Worm (Caenorhabditis elegans) whole organism, L2 larva: Measurements from ENCODE around the gene str-31.

Experiments
- C34F6.9 ChIP-seq: fragments of 150-350 bp; optimal IDR thresholded peaks from 2 replicates; lab custom pipeline; 2014; ENCODE audit warnings: missing biosample characterization, missing genetic modification characterization
- R02D3.7 ChIP-seq: fragments of 150-350 bp; optimal IDR thresholded peaks from 2 replicates; lab custom pipeline; 2014; ENCODE audit warnings: missing biosample characterization, missing genetic modification characterization
- Y55F3AM.14 ChIP-seq: fragments of 200-800 bp; sonication (Bioruptor generic); optimal IDR thresholded peaks from 2 replicates; lab custom pipeline; 2018; ENCODE audit warnings: mild to moderate bottlenecking, missing genetic modification characterization, missing compliant biosample characterization
- aly-2 ChIP-seq: fragments of 150-350 bp; optimal IDR thresholded peaks from 2 replicates; lab custom pipeline; 2014; ENCODE audit warnings: missing biosample characterization, missing genetic modification characterization
- ama-1 ChIP-seq: fragments of 150-350 bp; optimal IDR thresholded peaks from 2 replicates; lab custom pipeline; 2018; ENCODE audit warnings: inconsistent platforms
- blmp-1 ChIP-seq: sonication (generic microtip); optimal IDR thresholded peaks from 2 replicates; lab custom pipeline; 2017; ENCODE audit warnings: missing genetic modification characterization, mild to moderate bottlenecking, missing compliant biosample characterization, antibody characterized with exemption, moderate library complexity; ENCODE audit not compliant: insufficient read depth
- ceh-16 ChIP-seq: fragments of 150-350 bp; optimal IDR thresholded peaks from 2 replicates; lab custom pipeline; 2014; ENCODE audit warnings: missing biosample characterization, missing genetic modification characterization
- ceh-82 ChIP-seq: fragments of 150-350 bp; optimal IDR thresholded peaks from 2 replicates; lab custom pipeline; 2014; ENCODE audit warnings: missing biosample characterization, missing genetic modification characterization
- crh-2 ChIP-seq: sonication (generic microtip); optimal IDR thresholded peaks from 2 replicates; lab custom pipeline; 2017; ENCODE audit warnings: missing biosample characterization, missing genetic modification characterization
- egl-27 ChIP-seq: sonication (generic microtip); optimal IDR thresholded peaks from 3 replicates; lab custom pipeline; 2017; ENCODE audit warnings: missing biosample characterization, missing genetic modification reagents, missing genetic modification characterization
- elt-3 ChIP-seq: sonication (generic microtip); optimal IDR thresholded peaks from 2 replicates; lab custom pipeline; 2017; ENCODE audit warnings: missing biosample characterization, missing genetic modification characterization
- gmeb-1 ChIP-seq: fragments of 150-350 bp; optimal IDR thresholded peaks from 2 replicates; lab custom pipeline; 2014; ENCODE audit warnings: missing biosample characterization, missing genetic modification characterization
- lin-11 ChIP-seq: fragments of 150-350 bp; sonication (generic microtip); optimal IDR thresholded peaks from 2 replicates; lab custom pipeline; 2014; ENCODE audit warnings: missing biosample characterization, missing genetic modification characterization, inconsistent platforms, mixed read lengths
- lin-13 ChIP-seq: fragments of 150-350 bp; optimal IDR thresholded peaks from 2 replicates; lab custom pipeline; 2014; ENCODE audit warnings: missing biosample characterization, missing genetic modification reagents, missing genetic modification characterization
- lin-39 ChIP-seq: fragments of 150-350 bp; optimal IDR thresholded peaks from 2 replicates; lab custom pipeline; 2014; ENCODE audit warnings: missing biosample characterization, missing genetic modification reagents, missing genetic modification characterization
- mab-5 ChIP-seq: fragments of 150-350 bp; optimal IDR thresholded peaks from 2 replicates; lab custom pipeline; 2014; ENCODE audit warnings: missing biosample characterization, missing genetic modification characterization
- mbf-1 ChIP-seq: sonication (generic microtip); optimal IDR thresholded peaks from 2 replicates; lab custom pipeline; 2017; ENCODE audit warnings: missing biosample characterization, missing genetic modification characterization
- mdl-1 ChIP-seq, 2 experiments: fragments of 150-350 bp in 1 of 2; sonication (generic microtip) in 1 of 2; optimal IDR thresholded peaks; 2 replicates each; lab custom pipeline; 2017; ENCODE audit warnings: missing biosample characterization in 2 of 2, missing genetic modification characterization in 2 of 2
- nhr-10 ChIP-seq: sonication (generic microtip); optimal IDR thresholded peaks from 2 replicates; lab custom pipeline; 2017; ENCODE audit warnings: missing biosample characterization, missing genetic modification characterization
- nhr-11 ChIP-seq: fragments of 150-350 bp; optimal IDR thresholded peaks from 2 replicates; lab custom pipeline; 2014; ENCODE audit warnings: missing biosample characterization, missing genetic modification characterization
- nhr-21 ChIP-seq: fragments of 150-350 bp; optimal IDR thresholded peaks from 2 replicates; lab custom pipeline; 2014; ENCODE audit warnings: missing biosample characterization, missing genetic modification characterization
- nhr-23 ChIP-seq: fragments of 150-350 bp; optimal IDR thresholded peaks from 2 replicates; lab custom pipeline; 2014; ENCODE audit warnings: missing biosample characterization, missing genetic modification reagents, missing genetic modification characterization
- nhr-237 ChIP-seq: fragments of 150-350 bp; optimal IDR thresholded peaks from 2 replicates; lab custom pipeline; 2014; ENCODE audit warnings: missing biosample characterization, missing genetic modification characterization
- nhr-25 ChIP-seq: fragments of 150-350 bp; sonication (generic microtip); optimal IDR thresholded peaks from 3 replicates; lab custom pipeline; 2014; ENCODE audit warnings: missing biosample characterization, missing genetic modification characterization
- nhr-6 ChIP-seq: fragments of 150-350 bp; optimal IDR thresholded peaks from 2 replicates; lab custom pipeline; 2014; ENCODE audit warnings: missing biosample characterization, missing genetic modification characterization
- nhr-77 ChIP-seq: fragments of 150-350 bp; optimal IDR thresholded peaks from 2 replicates; lab custom pipeline; 2014; ENCODE audit warnings: missing biosample characterization, missing genetic modification characterization
- peb-1 ChIP-seq: fragments of 150-350 bp; optimal IDR thresholded peaks from 2 replicates; lab custom pipeline; 2014; ENCODE audit warnings: missing biosample characterization, missing genetic modification characterization
- sem-4 ChIP-seq: fragments of 150-350 bp; optimal IDR thresholded peaks from 2 replicates; lab custom pipeline; 2014; ENCODE audit warnings: missing biosample characterization, missing genetic modification reagents, missing genetic modification characterization
- skn-1 ChIP-seq: sonication (generic microtip); optimal IDR thresholded peaks from 2 replicates; lab custom pipeline; 2017; ENCODE audit warnings: missing biosample characterization, missing genetic modification characterization
- sma-9 ChIP-seq, 2 experiments: fragments of 150-350 bp in 1 of 2; sonication (generic microtip) in 1 of 2; optimal IDR thresholded peaks; 2 replicates each; lab custom pipeline; 2014 to 2016; ENCODE audit warnings: missing genetic modification characterization in 2 of 2, mild to moderate bottlenecking in 1 of 2, missing biosample characterization in 1 of 2, missing compliant biosample characterization in 1 of 2, missing genetic modification reagents in 1 of 2, moderate library complexity in 1 of 2
- snpc-4 ChIP-seq: fragments of 150-350 bp; optimal IDR thresholded peaks from 2 replicates; lab custom pipeline; 2014; ENCODE audit warnings: missing biosample characterization, missing genetic modification characterization
- unc-39 ChIP-seq: fragments of 150-350 bp; optimal IDR thresholded peaks from 2 replicates; lab custom pipeline; 2014; ENCODE audit warnings: missing biosample characterization, missing genetic modification characterization
- zag-1 ChIP-seq: fragments of 150-350 bp; optimal IDR thresholded peaks from 2 replicates; lab custom pipeline; 2014; ENCODE audit warnings: missing biosample characterization, missing genetic modification characterization
- ztf-1 ChIP-seq: fragments of 200-800 bp; sonication (Bioruptor generic); conservative IDR thresholded peaks from 2 replicates; pipeline ENCODE4 v1.3.6; 2022; ENCODE audit warnings: missing genetic modification characterization, missing compliant biosample characterization

str-31 gene

DNA sequence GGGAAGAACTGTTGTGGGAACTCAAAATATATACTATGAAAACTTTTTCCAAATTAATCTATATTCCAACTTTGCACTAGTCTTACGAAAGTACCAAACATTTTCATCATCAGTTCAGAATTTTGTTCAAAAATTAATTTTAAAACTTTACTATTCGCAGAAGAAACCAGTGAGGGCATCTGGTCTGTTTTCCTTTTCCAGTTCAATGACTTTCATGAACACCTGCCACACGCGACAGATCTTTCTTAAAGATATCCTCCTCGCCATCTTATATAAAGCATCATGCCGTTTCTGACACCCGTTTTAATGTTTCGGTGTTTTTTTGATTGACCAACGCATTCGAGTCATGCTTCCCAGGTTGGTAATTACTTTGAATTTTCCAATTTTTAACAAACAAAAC is 24.5 kb upstream of the str-31 start, which contains the start of gene C54F6.3:
TSS of gene C54F6.3 (plus strand) at position 301 of the 400 bp plus-strand sequence.
- no peak for TF ChIP-seq nhr-23
- TF ChIP-seq nhr-6 (tag; lab: Kevin White, UChicago): no peak
- TF ChIP-seq sem-4 (tag; lab: Kevin White, UChicago): no peak
- TF ChIP-seq snpc-4 (tag; lab: Kevin White, UChicago): no peak
- no peak for TF ChIP-seq ceh-82 (tag; lab: Kevin White, UChicago)
- TF ChIP-seq, all 48 proteins: peak for 0

DNA sequence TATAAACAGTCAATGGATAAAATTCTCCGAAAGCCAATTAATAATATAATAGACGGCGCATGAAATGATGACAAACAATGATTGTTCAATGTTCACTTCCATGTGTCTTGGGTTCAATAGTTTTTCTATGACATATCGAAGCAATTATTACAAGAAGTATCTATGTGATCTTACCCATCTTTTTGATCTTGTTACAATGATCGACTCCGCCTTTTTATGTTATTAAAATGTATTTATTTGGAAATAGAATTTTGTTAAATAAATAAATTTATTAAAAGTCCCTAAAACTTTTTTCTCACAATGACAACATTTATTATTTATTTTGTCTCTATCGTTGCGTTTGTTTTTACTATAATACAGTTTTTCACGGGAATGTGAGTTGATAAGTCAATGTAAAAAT is 21.4 kb upstream of the str-31 start, which contains the start of gene swt-2:
TSS of gene swt-2 (plus strand) at position 301 of the 400 bp plus-strand sequence.
- TF ChIP-seq aly-2 (tag; lab: Kevin White, UChicago): no peak
- TF ChIP-seq lin-39: no peak
- no peak for TF ChIP-seq nhr-25
- no peak for TF ChIP-seq crh-2 (tag; lab: Kevin White, UChicago)
- no peak for TF ChIP-seq nhr-237
- TF ChIP-seq ceh-16: no peak
- TF ChIP-seq blmp-1 (tag; lab: Kevin White, UChicago): no peak
- no peak for TF ChIP-seq sem-4 (tag; lab: Kevin White, UChicago)
- no peak for TF ChIP-seq skn-1 (tag; lab: Kevin White, UChicago)
- TF ChIP-seq lin-13 (GFP tag; lab: Kevin White, UChicago): no peak
- TF ChIP-seq nhr-23: no peak

DNA sequence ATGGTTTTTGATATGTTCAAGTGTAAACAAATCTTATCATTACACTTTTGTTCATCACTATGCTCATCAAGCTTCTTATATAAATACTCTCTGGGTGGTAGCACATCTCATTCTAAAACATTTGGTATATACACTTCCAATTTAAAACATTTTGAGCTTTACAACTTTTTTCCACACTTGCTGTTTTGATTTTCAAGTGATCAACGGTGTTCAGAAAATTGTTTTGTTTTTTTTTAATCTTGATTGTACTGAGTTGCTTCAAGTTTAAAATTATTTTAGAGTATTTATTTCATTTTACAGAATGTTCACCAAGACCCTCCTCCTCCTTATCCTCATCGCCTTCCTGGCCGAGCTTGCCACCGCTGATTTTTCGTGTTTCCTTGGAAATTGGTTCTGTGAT is 20.4 kb upstream of the str-31 start, which contains the start of gene C54F6.5:
TSS of gene C54F6.5 (plus strand) at position 301 of the 400 bp plus-strand sequence.
- TF ChIP-seq sma-9 (GFP tag; optimal IDR thresholded peaks at IDR 0.05; lab: Kevin White, UChicago) (no peak), sma-9 (tag; optimal IDR thresholded peaks at IDR 0.05; lab: Kevin White, UChicago) (no peak), egl-27 (tag; lab: Kevin White, UChicago) (no peak)

DNA sequence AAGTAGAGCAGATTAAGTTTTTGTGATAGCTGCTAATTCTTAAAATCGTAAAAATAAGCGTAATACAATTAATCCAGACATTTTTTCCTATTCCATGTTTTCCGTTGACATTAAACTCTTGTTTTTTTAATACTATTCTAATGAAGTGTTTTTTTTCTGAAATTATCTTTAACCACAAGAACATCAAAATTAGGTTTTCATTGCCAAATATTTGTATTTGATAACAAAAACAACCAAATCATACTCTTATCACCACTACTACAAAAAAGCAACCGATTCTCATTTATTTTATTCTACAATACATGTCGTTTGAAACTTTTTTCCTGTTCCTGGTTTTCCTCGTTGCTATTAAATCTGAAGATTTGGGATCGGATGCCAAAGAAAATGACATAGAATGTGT is 18.7 kb upstream of the str-31 start, which contains the start of gene C54F6.17:
TSS of gene C54F6.17 (plus strand) at position 301 of the 400 bp plus-strand sequence.
- TF ChIP-seq nhr-23: no peak

DNA sequence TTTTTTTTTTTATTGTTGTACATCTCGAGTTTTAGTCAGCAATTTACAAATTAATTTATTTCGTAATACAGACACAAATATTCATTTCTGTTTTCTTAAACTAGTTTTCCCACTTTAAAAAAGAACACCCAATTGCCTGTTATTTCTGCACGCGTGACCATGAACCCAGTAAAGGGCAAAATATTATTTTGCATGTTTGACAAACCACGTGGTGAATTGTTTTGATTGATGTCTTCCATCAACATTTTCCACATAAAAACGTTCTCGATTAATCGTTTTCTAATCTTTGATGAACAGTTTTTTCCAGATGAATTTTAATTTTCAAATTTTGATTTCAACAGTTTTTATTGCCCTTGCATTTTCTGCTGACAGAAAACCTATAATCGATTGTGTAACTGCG is 17.2 kb upstream of the str-31 start, which contains the start of gene C54F6.18:
TSS of gene C54F6.18 (plus strand) at position 301 of the 400 bp plus-strand sequence.
- TF ChIP-seq ceh-82 (tag; lab: Kevin White, UChicago) (no peak), gmeb-1 (tag; lab: Kevin White, UChicago) (no peak), lin-39 (no peak), unc-39 (tag; lab: Kevin White, UChicago) (no peak), mbf-1 (tag; lab: Kevin White, UChicago) (no peak), nhr-11 (tag; lab: Kevin White, UChicago) (no peak), sma-9 (GFP tag; optimal IDR thresholded peaks at IDR 0.05; lab: Kevin White, UChicago) (no peak), sma-9 (tag; optimal IDR thresholded peaks at IDR 0.05; lab: Kevin White, UChicago) (no peak), R02D3.7 (no peak), crh-2 (tag; lab: Kevin White, UChicago) (no peak), nhr-77 (tag; lab: Kevin White, UChicago) (no peak), snpc-4 (tag; lab: Kevin White, UChicago) (no peak), Y55F3AM.14 (GFP tag; lab: Kevin White, UChicago) (no peak), zag-1 (tag; lab: Kevin White, UChicago) (no peak), ztf-1 (GFP tag; lab: Robert Waterston, UW) (no peak), C34F6.9 (tag; lab: Kevin White, UChicago) (no peak)

DNA sequence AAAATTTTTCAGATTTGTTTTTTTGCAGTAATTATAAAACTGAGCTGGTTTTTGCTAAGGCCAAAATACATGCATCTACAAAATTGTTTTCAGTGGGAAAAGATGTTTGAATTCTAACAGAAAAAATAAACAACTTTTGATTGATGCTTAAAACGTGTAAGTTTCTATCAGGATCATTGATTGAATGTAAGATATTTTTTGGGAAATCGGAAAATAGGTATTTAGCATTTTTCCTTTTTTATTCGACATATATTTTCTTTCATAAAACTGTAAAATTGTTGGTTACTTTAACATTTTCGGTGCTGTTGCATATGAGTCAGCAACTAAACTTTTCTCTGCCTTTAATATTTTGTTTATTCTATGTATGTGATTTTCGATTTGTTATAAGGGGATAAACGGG is 16.0 kb upstream of the str-31 start, which contains the start of gene C54F6.20:
TSS of gene C54F6.20 (plus strand) at position 301 of the 400 bp plus-strand sequence.
- no peak for TF ChIP-seq peb-1 (tag; lab: Kevin White, UChicago)
- TF ChIP-seq R02D3.7: no peak
- TF ChIP-seq nhr-23: no peak
- no peak for TF ChIP-seq nhr-77 (tag; lab: Kevin White, UChicago)
- no peak for TF ChIP-seq Y55F3AM.14 (GFP tag; lab: Kevin White, UChicago)
- no peak for TF ChIP-seq ceh-16
- TF ChIP-seq nhr-21 (tag; lab: Kevin White, UChicago): no peak
- no peak for TF ChIP-seq mab-5 (tag; lab: Kevin White, UChicago)
- no peak for TF ChIP-seq nhr-10 (tag; lab: Kevin White, UChicago)
- TF ChIP-seq sem-4 (tag; lab: Kevin White, UChicago): no peak
- TF ChIP-seq nhr-25: no peak
- TF ChIP-seq ztf-1 (GFP tag; lab: Robert Waterston, UW): no peak
- TF ChIP-seq lin-11 (tag; lab: Kevin White, UChicago): no peak
- no peak for TF ChIP-seq elt-3 (tag; lab: Kevin White, UChicago)
- no peak for TF ChIP-seq nhr-6 (tag; lab: Kevin White, UChicago)
- TF ChIP-seq nhr-237: no peak
- no peak for TF ChIP-seq ama-1
- TF ChIP-seq mbf-1 (tag; lab: Kevin White, UChicago): no peak
- TF ChIP-seq mdl-1 (tag; optimal IDR thresholded peaks at IDR 0.05; lab: Kevin White, UChicago): no peak
